Worm (Caenorhabditis elegans) whole organism, young adult: ENCODE measurements around the gene dep-1.

ENCODE experiments used
- B0035.1 ChIP-seq: sonication (generic microtip); optimal IDR thresholded peaks from 2 replicates; lab custom pipeline; 2016; ENCODE audit warnings: missing genetic modification characterization, mild to moderate bottlenecking, missing compliant biosample characterization, missing genotype, missing genetic modification reagents
- B0336.3 ChIP-seq: fragments of 200-800 bp; sonication (Bioruptor generic); IDR thresholded peaks from 2 replicates; pipeline ENCODE4 v1.3.6; 2022; ENCODE audit warnings: missing genetic modification characterization, missing compliant biosample characterization
- F23B12.7 ChIP-seq: sonication (generic microtip); optimal IDR thresholded peaks from 2 replicates; lab custom pipeline; 2017; ENCODE audit warnings: missing genetic modification characterization, mild to moderate bottlenecking, missing compliant biosample characterization, antibody characterized with exemption, moderate library complexity; ENCODE audit not compliant: insufficient read depth
- F39B2.1 ChIP-seq: fragments of 200-800 bp; sonication (Bioruptor generic); IDR thresholded peaks from 2 replicates; pipeline ENCODE4 v1.3.6; 2022; ENCODE audit warnings: missing genetic modification reagents, missing genetic modification characterization, missing compliant biosample characterization
- F49E8.2 ChIP-seq: sonication (generic microtip); optimal IDR thresholded peaks from 3 replicates; lab custom pipeline; 2017; ENCODE audit warnings: missing genetic modification characterization, mild to moderate bottlenecking, missing compliant biosample characterization, antibody characterized with exemption, moderate library complexity; ENCODE audit not compliant: insufficient read depth
- F57A8.1 ChIP-seq: fragments of 200-800 bp; sonication (Bioruptor generic); optimal IDR thresholded peaks from 2 replicates; lab custom pipeline; 2018; ENCODE audit warnings: mild to moderate bottlenecking, missing genetic modification characterization, moderate library complexity, missing compliant biosample characterization
- T26A5.8 ChIP-seq: sonication (generic microtip); optimal IDR thresholded peaks from 2 replicates; lab custom pipeline; 2016; ENCODE audit warnings: missing genetic modification characterization, missing compliant biosample characterization
- Y53G8AR.9 ChIP-seq: fragments of 200-800 bp; sonication (Bioruptor generic); conservative IDR thresholded peaks from 2 replicates; pipeline ENCODE4 v1.3.6; 2022; ENCODE audit warnings: missing genetic modification reagents, missing genetic modification characterization, missing compliant biosample characterization
- Y67H2A.10 ChIP-seq: fragments of 200-800 bp; sonication (Bioruptor generic); conservative IDR thresholded peaks from 2 replicates; pipeline ENCODE4 v1.3.6; 2022; ENCODE audit warnings: missing genetic modification reagents, missing genetic modification characterization, missing compliant biosample characterization
- bed-1 ChIP-seq: fragments of 200-800 bp; sonication (Bioruptor generic); IDR thresholded peaks from 2 replicates; pipeline ENCODE4 v1.3.6; 2022; ENCODE audit warnings: missing genetic modification reagents, missing genetic modification characterization, missing compliant biosample characterization
- ceh-27 ChIP-seq: fragments of 200-800 bp; sonication (Bioruptor generic); optimal IDR thresholded peaks from 2 replicates; lab custom pipeline; 2018; ENCODE audit warnings: mild to moderate bottlenecking, missing genetic modification characterization, moderate library complexity, missing compliant biosample characterization
- ceh-58 ChIP-seq: fragments of 200-800 bp; sonication (Bioruptor generic); IDR thresholded peaks from 2 replicates; pipeline ENCODE4 v1.3.6; 2022; ENCODE audit warnings: missing genetic modification characterization, missing compliant biosample characterization
- ceh-91 ChIP-seq: fragments of 200-800 bp; sonication (Bioruptor generic); IDR thresholded peaks from 2 replicates; pipeline ENCODE4 v1.3.6; 2022; ENCODE audit warnings: missing genetic modification reagents, missing genetic modification characterization, missing compliant biosample characterization
- efl-1 ChIP-seq: fragments of 150-350 bp; optimal IDR thresholded peaks from 2 replicates; lab custom pipeline; 2014; ENCODE audit warnings: missing biosample characterization, missing genetic modification reagents, missing genetic modification characterization
- egl-44 ChIP-seq: fragments of 200-800 bp; sonication (Bioruptor generic); IDR thresholded peaks from 2 replicates; pipeline ENCODE4 v1.3.6; 2022; ENCODE audit warnings: missing genetic modification reagents, missing genetic modification characterization, missing compliant biosample characterization
- him-1 ChIP-seq: sonication (generic microtip); optimal IDR thresholded peaks from 2 replicates; lab custom pipeline; 2016; ENCODE audit warnings: missing genotype, missing genetic modification reagents, missing genetic modification characterization, missing compliant biosample characterization
- hlh-26 ChIP-seq: fragments of 200-800 bp; sonication (Bioruptor generic); conservative IDR thresholded peaks from 2 replicates; pipeline ENCODE4 v1.3.6; 2022; ENCODE audit warnings: missing genetic modification reagents, missing genetic modification characterization, missing compliant biosample characterization
- lag-1 ChIP-seq: fragments of 200-800 bp; sonication (Bioruptor generic); IDR thresholded peaks from 2 replicates; pipeline ENCODE4 v1.3.6; 2022; ENCODE audit warnings: missing genetic modification reagents, missing genetic modification characterization, missing compliant biosample characterization
- let-526 ChIP-seq: fragments of 200-800 bp; sonication (Bioruptor generic); IDR thresholded peaks from 2 replicates; pipeline ENCODE4 v1.3.6; 2022; ENCODE audit warnings: missing genetic modification reagents, missing genetic modification characterization, missing compliant biosample characterization
- lsy-27 ChIP-seq: sonication (generic microtip); optimal IDR thresholded peaks from 2 replicates; lab custom pipeline; 2017; ENCODE audit warnings: missing genetic modification characterization, mild to moderate bottlenecking, missing compliant biosample characterization, antibody characterized with exemption, missing genotype, borderline replicate concordance; ENCODE audit not compliant: insufficient read depth
- madf-10 ChIP-seq: sonication (generic microtip); optimal IDR thresholded peaks from 2 replicates; lab custom pipeline; 2016; ENCODE audit warnings: mild to moderate bottlenecking, missing genetic modification characterization, missing compliant biosample characterization
- madf-8 ChIP-seq: fragments of 200-800 bp; sonication (Bioruptor generic); conservative IDR thresholded peaks from 2 replicates; pipeline ENCODE4 v1.3.6; 2022; ENCODE audit warnings: missing genetic modification reagents, missing genetic modification characterization, missing compliant biosample characterization
- mcd-1 ChIP-seq: fragments of 200-800 bp; sonication (Bioruptor generic); IDR thresholded peaks from 2 replicates; pipeline ENCODE4 v1.3.6; 2022; ENCODE audit warnings: missing genetic modification reagents, missing genetic modification characterization, missing compliant biosample characterization
- nhr-120 ChIP-seq: fragments of 200-800 bp; sonication (Bioruptor generic); IDR thresholded peaks from 2 replicates; pipeline ENCODE4 v1.3.6; 2022; ENCODE audit warnings: missing genetic modification characterization, missing compliant biosample characterization
- nhr-80 ChIP-seq: sonication (generic microtip); optimal IDR thresholded peaks from 2 replicates; lab custom pipeline; 2016; ENCODE audit warnings: missing genetic modification characterization, missing compliant biosample characterization
- rec-8 ChIP-seq, 2 experiments: sonication (generic microtip); optimal IDR thresholded peaks; 2 replicates each; lab custom pipeline; 2016; ENCODE audit warnings: mild to moderate bottlenecking in 2 of 2, missing genetic modification characterization in 2 of 2, missing genetic modification reagents in 2 of 2, missing genotype in 2 of 2, missing biosample characterization in 1 of 2, missing compliant biosample characterization in 1 of 2, moderate library complexity in 1 of 2
- repo-1 ChIP-seq: sonication (generic microtip); optimal IDR thresholded peaks from 2 replicates; lab custom pipeline; 2017; ENCODE audit warnings: mild to moderate bottlenecking, missing genetic modification characterization, missing compliant biosample characterization
- sea-2 ChIP-seq: fragments of 200-800 bp; sonication (Bioruptor generic); IDR thresholded peaks from 2 replicates; pipeline ENCODE4 v1.3.6; 2022; ENCODE audit warnings: missing genetic modification characterization, missing compliant biosample characterization
- snpc-1.1 ChIP-seq: sonication (generic microtip); optimal IDR thresholded peaks from 2 replicates; lab custom pipeline; 2017; ENCODE audit warnings: missing genetic modification characterization, mild to moderate bottlenecking, missing compliant biosample characterization, antibody characterized with exemption, moderate library complexity, missing genotype, missing genetic modification reagents; ENCODE audit not compliant: insufficient read depth
- snpc-1.3 ChIP-seq: sonication (generic microtip); optimal IDR thresholded peaks from 2 replicates; lab custom pipeline; 2017; ENCODE audit warnings: missing genetic modification characterization, mild to moderate bottlenecking, missing compliant biosample characterization, antibody characterized with exemption, moderate library complexity, missing genotype, missing genetic modification reagents; ENCODE audit not compliant: insufficient read depth
- tbp1 ChIP-seq: fragments of 200-800 bp; sonication (Bioruptor generic); optimal IDR thresholded peaks from 2 replicates; lab custom pipeline; 2018; ENCODE audit warnings: mild to moderate bottlenecking, missing genetic modification characterization, missing compliant biosample characterization
- zfh-2 ChIP-seq: fragments of 200-800 bp; sonication (Bioruptor generic); conservative IDR thresholded peaks from 2 replicates; pipeline ENCODE4 v1.3.6; 2022; ENCODE audit warnings: missing genetic modification reagents, missing genetic modification characterization, missing compliant biosample characterization
- ztf-22 ChIP-seq: fragments of 200-800 bp; sonication (Bioruptor generic); optimal IDR thresholded peaks from 2 replicates; lab custom pipeline; 2018; ENCODE audit warnings: mild to moderate bottlenecking, missing genetic modification characterization, moderate library complexity, missing compliant biosample characterization

The dep-1 gene

ce11 chrII:9053564-9053963 lies 34.0 kb upstream of the dep-1 start, which contains the start of gene T24B8.7:
Gene T24B8.7, minus strand, starts transcription at chrII:9053664.
- TF ChIP-seq ceh-58: 0 out of 2 replicates have a peak, but pooled peaks have one; percentile 20
- TF ChIP-seq bed-1 (GFP tag; lab: Robert Waterston, UW): no peak
- TF ChIP-seq F49E8.2: no peak
- no peak for TF ChIP-seq hlh-26 (GFP tag; lab: Robert Waterston, UW)
- TF ChIP-seq lag-1 (GFP tag; lab: Robert Waterston, UW): no peak
- TF ChIP-seq, all 124 proteins: peak for 1

DNA sequence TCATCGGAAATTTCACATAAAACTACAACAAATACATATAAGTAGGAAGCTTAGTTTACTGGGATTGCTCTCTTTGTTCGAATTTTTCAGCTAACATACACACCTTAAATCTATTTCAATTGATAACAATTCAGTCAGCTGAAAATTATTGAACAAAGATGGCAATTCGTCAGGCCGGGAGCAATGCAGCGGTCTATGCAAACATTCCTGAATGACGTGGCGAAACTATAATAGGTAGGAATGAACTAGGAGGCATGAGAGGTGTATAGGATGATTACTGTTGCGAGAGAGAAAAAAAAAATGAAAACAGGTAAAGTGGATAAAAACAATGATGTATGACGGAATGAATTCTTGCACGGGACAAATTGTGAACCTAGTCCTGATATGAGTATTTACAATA lies 22.5 kb upstream of the dep-1 start:
- TF ChIP-seq let-526 (GFP tag; lab: Robert Waterston, UW) (no peak), efl-1 (GFP tag; lab: Kevin White, UChicago) (no peak), nhr-80 (peak; percentile 53), Y53G8AR.9 (0 out of 2 replicates have a peak, but pooled peaks have one; percentile 20)

DNA sequence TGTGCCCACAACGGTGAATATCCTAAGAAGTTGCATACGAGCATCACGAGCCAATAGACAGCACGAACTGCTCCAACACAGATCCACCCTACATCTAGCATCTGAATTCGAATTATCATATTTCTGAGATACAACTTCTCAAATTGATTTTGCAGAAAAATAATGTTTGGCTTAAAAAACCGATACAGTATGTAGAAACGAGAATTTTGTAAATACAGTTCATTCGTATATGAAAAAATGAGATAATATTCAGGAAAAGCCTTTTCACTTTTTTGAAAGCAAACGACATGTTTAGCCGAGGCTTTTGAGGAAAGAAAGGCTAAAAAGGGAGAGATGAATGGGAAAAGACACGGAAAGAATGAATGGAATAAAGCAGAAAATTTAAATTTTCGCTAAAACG lies 21.7 kb upstream of the dep-1 start, which contains the start of gene F37B12.3:
Gene F37B12.3 (minus strand): TSS at position 101 of the 400 bp plus-strand sequence.
- no peak for TF ChIP-seq ztf-22 (GFP tag; lab: Kevin White, UChicago)
- no peak for TF ChIP-seq ceh-58
- TF ChIP-seq B0336.3 (GFP tag; lab: Robert Waterston, UW): no peak
- no peak for TF ChIP-seq sea-2 (GFP tag; lab: Robert Waterston, UW)
- TF ChIP-seq T26A5.8 (tag; lab: Kevin White, UChicago): no peak
- TF ChIP-seq snpc-1.1 (tag; lab: Kevin White, UChicago): no peak
- TF ChIP-seq F39B2.1 (GFP tag; lab: Robert Waterston, UW): no peak
- no peak for TF ChIP-seq snpc-1.3 (tag; lab: Kevin White, UChicago)
- no peak for TF ChIP-seq ceh-27 (GFP tag; lab: Kevin White, UChicago)

DNA sequence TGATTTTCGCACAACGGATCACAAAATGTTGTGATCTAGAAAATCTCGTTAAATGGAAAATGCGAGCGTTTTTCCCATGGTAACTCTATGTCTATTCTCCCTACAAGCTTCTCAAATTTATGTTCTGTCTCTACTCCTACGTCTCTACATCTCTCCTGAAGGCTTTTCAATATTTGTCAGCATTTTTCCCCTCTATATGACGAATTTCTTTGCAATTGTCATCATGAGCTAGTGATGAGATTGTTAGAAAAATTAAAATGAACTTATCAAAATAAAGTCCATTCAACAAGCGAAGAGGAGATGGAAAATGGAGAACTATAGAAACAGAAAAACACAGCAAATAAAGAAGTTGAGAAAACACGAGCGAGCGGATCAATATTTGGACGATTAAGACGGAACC lies 19.1 kb upstream of the dep-1 start:
- TF ChIP-seq him-1 (no peak), lsy-27 (no peak), nhr-80 (no peak), ceh-91 (GFP tag; lab: Robert Waterston, UW) (no peak), F49E8.2 (no peak), tbp1 (no peak), Y67H2A.10 (no peak), madf-8 (GFP tag; lab: Robert Waterston, UW) (no peak)

DNA sequence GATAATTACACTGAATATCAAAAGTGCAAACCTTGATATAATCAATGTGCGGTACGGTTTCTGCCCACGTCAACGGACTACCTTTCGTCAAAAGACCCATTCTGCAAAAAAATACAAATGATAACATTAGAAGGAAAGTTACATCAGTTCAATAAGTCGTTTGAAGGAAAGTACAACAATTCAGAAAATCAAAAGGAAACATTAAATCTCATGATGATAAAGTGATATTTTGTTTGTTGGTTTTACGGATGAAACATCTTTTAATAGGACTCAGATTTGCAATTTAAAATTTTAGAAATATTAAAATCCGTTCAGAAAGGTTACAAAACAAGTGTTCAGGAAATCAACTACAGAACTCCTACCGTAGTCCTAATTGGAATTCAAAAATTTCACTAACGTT lies 18.6 kb upstream of the dep-1 start, which contains the start of gene gcs-1:
Gene gcs-1 (minus strand): TSS at position 101 of the 400 bp plus-strand sequence.
- TF ChIP-seq F23B12.7 (tag; lab: Kevin White, UChicago) (no peak), mcd-1 (GFP tag; lab: Robert Waterston, UW) (no peak), B0035.1 (tag; lab: Kevin White, UChicago) (no peak), nhr-120 (GFP tag; lab: Robert Waterston, UW) (no peak), F39B2.1 (GFP tag; lab: Robert Waterston, UW) (no peak), repo-1 (no peak), zfh-2 (no peak), F57A8.1 (GFP tag; lab: Kevin White, UChicago) (no peak), lag-1 (GFP tag; lab: Robert Waterston, UW) (no peak), egl-44 (no peak), rec-8 (tag; optimal IDR thresholded peaks at IDR 0.05; lab: Kevin White, UChicago) (no peak), madf-10 (no peak)
